Worm (Caenorhabditis elegans): ENCODE results near the gene srxa-18.

ce11 chrV:10117465-10117864, 3.3 kb downstream of the srxa-18 start, which contains the start of gene C08B6.5:
- no peak for TF ChIP-seq peb-1 (tag; optimal IDR thresholded peaks at IDR 0.05)
- TF ChIP-seq fos-1 (tag; optimal IDR thresholded peaks at IDR 0.05) = no peak
- no peak for TF ChIP-seq nhr-237 (tag; optimal IDR thresholded peaks at IDR 0.05)
- no peak for TF ChIP-seq R02D3.7 (tag; optimal IDR thresholded peaks at IDR 0.05)
- TF ChIP-seq lsy-2 (tag; optimal IDR thresholded peaks at IDR 0.05) = no peak

Data from whole organism, L2 larva.